Fruit fly (Drosophila melanogaster): ENCODE data around the gene CG7768.

Gene CG7768

dm6 chr3L:14172174-14172940, 45.6 kb upstream of the CG7768 start (continued):
- TF ChIP-seq Bteb2 (GFP tag; optimal IDR thresholded peaks at IDR 0.05) = no peak
- peak; percentile 31 for TF ChIP-seq nau (GFP tag; optimal IDR thresholded peaks at IDR 0.05)
- no peak for TF ChIP-seq CG6813 (GFP tag; optimal IDR thresholded peaks at IDR 0.05)
- TF ChIP-seq Blimp-1 (GFP tag; optimal IDR thresholded peaks at IDR 0.05) = peak; percentile 56
- no peak for TF ChIP-seq Fer2 (tag; optimal IDR thresholded peaks at IDR 0.05)
- peak; percentile 5 for TF ChIP-seq Lhr (GFP tag; optimal IDR thresholded peaks at IDR 0.05)
- no peak for TF ChIP-seq CG7928 (GFP tag; optimal IDR thresholded peaks at IDR 0.05)
- no peak for TF ChIP-seq Sry-β (GFP tag; optimal IDR thresholded peaks at IDR 0.05)
- no peak for TF ChIP-seq sens-2 (GFP tag; IDR thresholded peaks at IDR 0.05)
- TF ChIP-seq exex (tag; optimal IDR thresholded peaks at IDR 0.05) = no peak
- TF ChIP-seq Fer1 (GFP tag; optimal IDR thresholded peaks at IDR 0.05) = peak; percentile 8
- peak; percentile 7 for TF ChIP-seq CG3407 (GFP tag; optimal IDR thresholded peaks at IDR 0.05)
- TF ChIP-seq Mrtf (GFP tag; IDR thresholded peaks at IDR 0.05) = no peak
- TF ChIP-seq chinmo (GFP tag; IDR thresholded peaks at IDR 0.05; ENCODE audit: partially characterized antibody) = no peak
- TF ChIP-seq CG4360 (GFP tag; IDR thresholded peaks at IDR 0.05) = no peak
- TF ChIP-seq Dbx (GFP tag; IDR thresholded peaks at IDR 0.05) = no peak
- no peak for TF ChIP-seq shn (GFP tag; optimal IDR thresholded peaks at IDR 0.05)
- no peak for TF ChIP-seq CG16863 (GFP tag; optimal IDR thresholded peaks at IDR 0.05)
- no peak for TF ChIP-seq CG3726 (GFP tag; IDR thresholded peaks at IDR 0.05)
- peak; percentile 48 for TF ChIP-seq nerfin-1 (tag; optimal IDR thresholded peaks at IDR 0.05)
- TF ChIP-seq ap (GFP tag; IDR thresholded peaks at IDR 0.05) = no peak
- no peak for TF ChIP-seq CG11398 (GFP tag; optimal IDR thresholded peaks at IDR 0.05)
- TF ChIP-seq Scr (GFP tag; IDR thresholded peaks at IDR 0.05; ENCODE audit: partially characterized antibody) = no peak
- TF ChIP-seq zen2 (GFP tag; IDR thresholded peaks at IDR 0.05; ENCODE audit: partially characterized antibody) = no peak
- peak; percentile 26 for TF ChIP-seq bcd (GFP tag; optimal IDR thresholded peaks at IDR 0.05)
- peak; percentile 31 for TF ChIP-seq Asciz (GFP tag; optimal IDR thresholded peaks at IDR 0.05)
- TF ChIP-seq Rx (GFP tag; IDR thresholded peaks at IDR 0.05) = no peak
- no peak for TF ChIP-seq CG14965 (GFP tag; optimal IDR thresholded peaks at IDR 0.05; ENCODE audit: borderline replicate concordance)
- peak; percentile 24 for TF ChIP-seq Mes4 (GFP tag; optimal IDR thresholded peaks at IDR 0.05)
- TF ChIP-seq Dref (GFP tag; IDR thresholded peaks at IDR 0.05) = no peak
- no peak for TF ChIP-seq CG13624 (GFP tag; optimal IDR thresholded peaks at IDR 0.05)
- TF ChIP-seq NC2β (GFP tag; optimal IDR thresholded peaks at IDR 0.05) = no peak
- TF ChIP-seq CG4328 (GFP tag; optimal IDR thresholded peaks at IDR 0.05) = no peak
- TF ChIP-seq CG9215 (GFP tag; IDR thresholded peaks at IDR 0.05) = no peak
- TF ChIP-seq slou (GFP tag; optimal IDR thresholded peaks at IDR 0.05) = no peak
- no peak for TF ChIP-seq CG2199 (GFP tag; IDR thresholded peaks at IDR 0.05)
- peak; percentile 59 for TF ChIP-seq Hey (tag; optimal IDR thresholded peaks at IDR 0.05)
- TF ChIP-seq CG12155 (GFP tag; optimal IDR thresholded peaks at IDR 0.05) = no peak
- TF ChIP-seq HLH54F (GFP tag; optimal IDR thresholded peaks at IDR 0.05) = peak; percentile 38
- peak; percentile 17 for TF ChIP-seq CG10209 (GFP tag; optimal IDR thresholded peaks at IDR 0.05)
- TF ChIP-seq CG11723 (GFP tag; optimal IDR thresholded peaks at IDR 0.05) = peak; percentile 12
- TF ChIP-seq hkb (optimal IDR thresholded peaks at IDR 0.05) = no peak
- TF ChIP-seq hkb (GFP tag; IDR thresholded peaks at IDR 0.05) = no peak
- peak; percentile 83 for TF ChIP-seq CG17361 (GFP tag; IDR thresholded peaks at IDR 0.05)
- TF ChIP-seq Hr51 (GFP tag; optimal IDR thresholded peaks at IDR 0.05) = peak in 1 of 2 experiments; percentile 59
- TF ChIP-seq Poxn (GFP tag; IDR thresholded peaks at IDR 0.05) = no peak
- no peak for TF ChIP-seq CG5953 (GFP tag; IDR thresholded peaks at IDR 0.05)
- no peak for TF ChIP-seq luna (GFP tag; optimal IDR thresholded peaks at IDR 0.05)
- TF ChIP-seq mam (GFP tag; optimal IDR thresholded peaks at IDR 0.05) = no peak
- peak; percentile 10 for TF ChIP-seq CG4707 (GFP tag; optimal IDR thresholded peaks at IDR 0.05)

Data from whole organism, embryonic.